Fruit fly (Drosophila melanogaster) whole organism, pupa: ENCODE results near the gene vilya.

ENCODE experiments used
- CG10348 ChIP-seq: fragments of 200-800 bp; sonication (Bioruptor generic); IDR thresholded peaks from 2 replicates; pipeline ENCODE4 v1.3.6; 2022; ENCODE audit warnings: missing biosample characterization, missing genetic modification characterization
- CG14655 ChIP-seq: fragments of 200-800 bp; sonication (Bioruptor generic); optimal IDR thresholded peaks from 3 replicates; lab custom pipeline; 2017; ENCODE audit warnings: mild to moderate bottlenecking, missing biosample characterization, missing genetic modification reagents, missing genetic modification characterization
- CG15710 ChIP-seq: fragments of 200-800 bp; sonication (Bioruptor generic); optimal IDR thresholded peaks from 2 replicates; lab custom pipeline; 2018; ENCODE audit warnings: missing biosample characterization, mild to moderate bottlenecking, missing genetic modification characterization, moderate library complexity
- CG17806 ChIP-seq: fragments of 200-800 bp; sonication (Bioruptor generic); optimal IDR thresholded peaks from 2 replicates; lab custom pipeline; 2018; ENCODE audit warnings: missing biosample characterization, mild to moderate bottlenecking, missing genetic modification characterization, moderate library complexity
- CG32121 ChIP-seq: fragments of 200-800 bp; sonication (Bioruptor generic); IDR thresholded peaks from 2 replicates; pipeline ENCODE4 v1.3.6; 2022; ENCODE audit warnings: missing biosample characterization, missing genetic modification characterization
- CG34367 ChIP-seq: fragments of 200-800 bp; sonication (Bioruptor generic); optimal IDR thresholded peaks from 2 replicates; lab custom pipeline; 2018; ENCODE audit warnings: missing biosample characterization, mild to moderate bottlenecking, missing genetic modification characterization
- CG4496 ChIP-seq: fragments of 200-800 bp; sonication (Bioruptor generic); IDR thresholded peaks from 3 replicates; pipeline ENCODE4 v1.3.6; 2022; ENCODE audit warnings: missing biosample characterization, missing genetic modification characterization
- CG8159 ChIP-seq: fragments of 200-800 bp; sonication (Bioruptor generic); optimal IDR thresholded peaks from 3 replicates; lab custom pipeline; 2018; ENCODE audit warnings: missing biosample characterization, mild to moderate bottlenecking, missing genetic modification characterization, moderate library complexity
- CG8301 ChIP-seq: fragments of 200-800 bp; sonication (Bioruptor generic); optimal IDR thresholded peaks from 2 replicates; lab custom pipeline; 2018; ENCODE audit warnings: missing biosample characterization, mild to moderate bottlenecking, missing genetic modification characterization
- CG9948 ChIP-seq: fragments of 200-800 bp; sonication (Bioruptor generic); optimal IDR thresholded peaks from 2 replicates; lab custom pipeline; 2018; ENCODE audit warnings: missing biosample characterization, mild to moderate bottlenecking, missing genetic modification characterization, moderate library complexity
- D1 ChIP-seq: fragments of 200-800 bp; sonication (Bioruptor generic); optimal IDR thresholded peaks from 2 replicates; lab custom pipeline; 2018; ENCODE audit warnings: missing biosample characterization, mild to moderate bottlenecking, missing genetic modification characterization, moderate library complexity
- EcR ChIP-seq: fragments of 200-800 bp; sonication (Bioruptor generic); optimal IDR thresholded peaks from 3 replicates; lab custom pipeline; 2019; ENCODE audit warnings: missing biosample characterization, missing genetic modification characterization, mild to moderate bottlenecking, moderate library complexity, missing genetic modification reagents
- Ets98B ChIP-seq: fragments of 200-800 bp; sonication (Bioruptor generic); IDR thresholded peaks from 2 replicates; pipeline ENCODE4 v1.3.6; 2022; ENCODE audit warnings: missing biosample characterization, missing genetic modification characterization
- Pif1A ChIP-seq: fragments of 200-800 bp; sonication (Bioruptor generic); optimal IDR thresholded peaks from 3 replicates; lab custom pipeline; 2016; ENCODE audit warnings: missing biosample characterization, missing genetic modification characterization
- Pif1B ChIP-seq: fragments of 200-800 bp; sonication (Bioruptor generic); optimal IDR thresholded peaks from 3 replicates; lab custom pipeline; 2016; ENCODE audit warnings: missing biosample characterization, missing genetic modification characterization
- Snoo ChIP-seq: fragments of 200-800 bp; sonication (Bioruptor generic); optimal IDR thresholded peaks from 3 replicates; lab custom pipeline; 2017; ENCODE audit warnings: missing biosample characterization, mild to moderate bottlenecking, missing genetic modification characterization, inconsistent platforms
- fd96Ca ChIP-seq: fragments of 200-800 bp; sonication (Bioruptor generic); IDR thresholded peaks from 3 replicates; pipeline ENCODE4 v1.3.6; 2022; ENCODE audit warnings: missing biosample characterization, missing genetic modification characterization
- rn ChIP-seq: fragments of 200-800 bp; sonication (Bioruptor generic); IDR thresholded peaks from 2 replicates; pipeline ENCODE4 v1.3.6; 2022; ENCODE audit warnings: missing biosample characterization, missing genetic modification characterization

The vilya gene

DNA sequence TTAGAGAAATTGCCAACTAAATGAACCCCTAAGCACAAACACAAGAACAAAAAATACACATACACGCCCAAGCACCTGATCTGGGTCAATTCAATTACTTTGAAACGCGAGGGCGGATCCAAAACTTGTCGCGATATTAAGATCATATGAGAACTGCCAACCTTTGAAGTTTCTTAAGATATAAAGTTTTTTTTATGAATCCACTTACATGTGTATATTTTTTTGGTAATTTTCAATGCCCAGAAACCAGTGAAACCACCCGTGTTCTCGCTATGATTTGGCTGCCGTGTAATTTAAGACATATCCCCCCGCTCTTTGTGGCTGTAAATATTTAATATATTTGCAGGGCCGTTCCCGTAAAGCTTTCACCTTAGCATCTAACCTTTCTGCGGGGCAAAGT lies 23.2 kb downstream of the vilya start:
- TF ChIP-seq CG34367 (tag; lab: Kevin White, UChicago) = no peak
- TF ChIP-seq CG4496 = no peak
- no peak for TF ChIP-seq CG17806
- TF ChIP-seq Pif1A (GFP tag; lab: Kevin White, UChicago) = no peak
- TF ChIP-seq CG32121 (GFP tag; lab: Robert Waterston, UW) = no peak
- TF ChIP-seq CG10348 = no peak
- TF ChIP-seq fd96Ca (GFP tag; lab: Robert Waterston, UW) = no peak
- TF ChIP-seq CG8159 (tag; lab: Kevin White, UChicago) = no peak
- TF ChIP-seq rn (GFP tag; lab: Robert Waterston, UW) = no peak

DNA sequence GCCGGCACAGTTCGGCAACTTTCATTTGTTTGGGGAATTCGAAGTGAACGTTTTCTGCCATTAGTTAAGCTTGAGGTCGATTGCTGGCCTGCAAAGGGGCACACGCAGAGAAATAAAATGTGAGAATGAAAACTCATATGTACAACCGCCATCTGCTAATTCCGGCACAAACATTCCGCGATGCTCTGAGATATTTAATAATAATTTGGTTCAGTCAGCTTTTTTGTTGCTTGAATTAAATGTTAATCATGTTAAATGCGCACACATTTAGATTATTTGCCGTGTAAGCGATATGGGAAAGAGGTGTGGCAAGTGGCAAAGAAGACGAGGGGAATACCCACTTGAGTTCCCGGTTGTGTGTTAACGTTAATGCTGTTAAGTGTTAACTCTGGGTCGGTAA lies 30.9 kb downstream of the vilya start:
- TF ChIP-seq CG15710 (tag; lab: Kevin White, UChicago) = no peak
- no peak for TF ChIP-seq EcR (GFP tag; lab: Kevin White, UChicago)
- no peak for TF ChIP-seq Ets98B (GFP tag; lab: Robert Waterston, UW)
- TF ChIP-seq CG34367 (tag; lab: Kevin White, UChicago) = no peak
- no peak for TF ChIP-seq CG10348
- no peak for TF ChIP-seq D1 (tag; lab: Kevin White, UChicago)
- TF ChIP-seq CG14655 (GFP tag; lab: Kevin White, UChicago) = no peak
- TF ChIP-seq CG32121 (GFP tag; lab: Robert Waterston, UW) = no peak
- no peak for TF ChIP-seq Pif1B
- TF ChIP-seq CG4496 = no peak

DNA sequence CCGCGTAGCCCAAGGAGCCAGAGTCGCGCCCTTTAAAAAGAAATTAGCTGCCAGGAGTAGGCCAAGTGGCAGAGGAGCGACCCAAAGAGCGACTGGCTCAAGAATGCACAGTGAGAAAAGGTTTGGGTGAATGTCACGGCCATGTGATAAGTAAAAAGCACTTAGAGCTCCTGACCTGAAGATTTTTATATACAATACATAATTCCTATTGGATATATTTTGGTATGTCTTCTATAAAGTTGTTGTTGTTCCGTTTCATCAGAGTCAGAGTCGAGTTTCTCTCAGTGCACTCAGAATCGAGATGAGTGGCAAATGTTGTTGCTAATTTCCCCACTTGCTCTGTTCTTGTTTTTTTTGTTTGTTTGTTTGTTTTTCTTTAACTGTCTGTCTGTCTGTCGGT lies 34.7 kb downstream of the vilya start:
- TF ChIP-seq CG9948 = no peak
- peak; percentile 6 for TF ChIP-seq CG14655 (GFP tag; lab: Kevin White, UChicago)
- peak; percentile 23; the same call in 1 of the 3 replicates for TF ChIP-seq CG4496
- TF ChIP-seq CG34367 (tag; lab: Kevin White, UChicago) = no peak
- no peak for TF ChIP-seq rn (GFP tag; lab: Robert Waterston, UW)
- TF ChIP-seq CG8159 (tag; lab: Kevin White, UChicago) = peak; percentile 22
- TF ChIP-seq fd96Ca (GFP tag; lab: Robert Waterston, UW) = 0 out of 3 replicates have a peak, but pooled peaks have one; percentile 43
- no peak for TF ChIP-seq Ets98B (GFP tag; lab: Robert Waterston, UW)

DNA sequence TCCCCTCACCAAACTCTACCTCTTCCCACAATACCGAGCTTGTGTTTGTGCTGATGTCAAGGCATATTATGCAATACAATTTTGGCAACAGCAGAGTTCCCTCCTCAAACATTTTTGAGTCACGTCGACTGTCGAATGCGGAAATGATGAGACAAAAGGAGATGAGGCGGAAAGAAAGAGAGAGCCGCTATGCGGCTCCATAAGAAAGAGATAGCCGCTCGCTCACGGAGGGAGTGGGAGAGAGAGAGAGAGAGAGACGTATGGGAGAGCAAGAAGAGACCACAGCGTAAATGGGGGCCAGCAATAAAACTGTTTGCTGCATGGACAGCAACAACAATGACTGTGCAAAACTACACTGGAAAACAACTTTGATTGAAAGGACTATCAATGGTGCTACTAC lies 39.0 kb downstream of the vilya start:
- TF ChIP-seq EcR (GFP tag; lab: Kevin White, UChicago) (no peak), CG34367 (tag; lab: Kevin White, UChicago) (no peak), CG32121 (GFP tag; lab: Robert Waterston, UW) (no peak), CG8301 (tag; lab: Kevin White, UChicago) (no peak), CG9948 (no peak), CG10348 (no peak), fd96Ca (GFP tag; lab: Robert Waterston, UW) (no peak), rn (GFP tag; lab: Robert Waterston, UW) (no peak), Pif1A (GFP tag; lab: Kevin White, UChicago) (no peak), CG14655 (GFP tag; lab: Kevin White, UChicago) (no peak), CG15710 (tag; lab: Kevin White, UChicago) (no peak), CG17806 (no peak), Snoo (tag; lab: Kevin White, UChicago) (no peak)
